Fruit fly (Drosophila melanogaster) whole organism, embryonic: Measurements from ENCODE around the gene CG13117.

Source experiments
- Abd-B ChIP-seq: fragments of 200-800 bp; sonication (Bioruptor generic); optimal IDR thresholded peaks from 2 replicates; lab custom pipeline; 2018; ENCODE audit warnings: missing biosample characterization, mild to moderate bottlenecking, missing genetic modification characterization, moderate library complexity
- Awh ChIP-seq: fragments of 200-800 bp; sonication (Bioruptor generic); IDR thresholded peaks from 2 replicates; pipeline ENCODE4, ENCODE4 v1.3.6; 2022; ENCODE audit warnings: missing biosample characterization, missing genetic modification characterization
- CG10209 ChIP-seq: fragments of 200-800 bp; sonication (Bioruptor generic); optimal IDR thresholded peaks from 3 replicates; lab custom pipeline; 2017; ENCODE audit warnings: missing biosample characterization, mild to moderate bottlenecking, missing genetic modification characterization, missing genetic modification reagents
- CG10543 ChIP-seq: fragments of 200-800 bp; sonication (Bioruptor generic); optimal IDR thresholded peaks from 3 replicates; lab custom pipeline; 2017; ENCODE audit warnings: missing biosample characterization, mild to moderate bottlenecking, missing genetic modification characterization, moderate library complexity
- CG10979 ChIP-seq: fragments of 200-800 bp; sonication (Bioruptor generic); optimal IDR thresholded peaks from 2 replicates; lab custom pipeline; 2018; ENCODE audit warnings: missing biosample characterization, mild to moderate bottlenecking, missing genetic modification characterization, moderate library complexity
- CG11085 ChIP-seq: fragments of 200-800 bp; sonication (Bioruptor generic); IDR thresholded peaks from 2 replicates; pipeline ENCODE4 v1.3.6; 2022; ENCODE audit warnings: missing biosample characterization, missing genetic modification characterization
- CG1233 ChIP-seq: fragments of 200-800 bp; sonication (Bioruptor generic); optimal IDR thresholded peaks from 4 replicates; lab custom pipeline; 2018; ENCODE audit warnings: missing biosample characterization, mild to moderate bottlenecking, missing genetic modification characterization
- CG12659 ChIP-seq: fragments of 200-800 bp; sonication (Bioruptor generic); optimal IDR thresholded peaks from 3 replicates; lab custom pipeline; 2017; ENCODE audit warnings: mild to moderate bottlenecking, missing biosample characterization, missing genetic modification reagents, missing genetic modification characterization
- CG12769 ChIP-seq: fragments of 200-800 bp; sonication (Bioruptor generic); optimal IDR thresholded peaks from 2 replicates; lab custom pipeline; 2019; ENCODE audit warnings: missing biosample characterization, mild to moderate bottlenecking, missing genetic modification characterization, moderate library complexity
- CG12942 ChIP-seq: fragments of 200-800 bp; sonication (Bioruptor generic); optimal IDR thresholded peaks from 3 replicates; lab custom pipeline; 2016; ENCODE audit warnings: missing biosample characterization, missing genetic modification characterization
- CG14050 ChIP-seq: fragments of 200-800 bp; sonication (Bioruptor generic); IDR thresholded peaks from 3 replicates; pipeline ENCODE4 v1.3.6; 2022; ENCODE audit warnings: missing biosample characterization, missing genetic modification characterization
- CG14860 ChIP-seq: fragments of 200-800 bp; sonication (Bioruptor generic); IDR thresholded peaks from 3 replicates; pipeline ENCODE4 v1.3.6; 2022; ENCODE audit warnings: missing biosample characterization, missing genetic modification characterization; ENCODE audit not compliant: partially characterized antibody
- CG15514 ChIP-seq: fragments of 200-800 bp; sonication (Bioruptor generic); optimal IDR thresholded peaks from 3 replicates; lab custom pipeline; 2017; ENCODE audit warnings: missing biosample characterization, missing genetic modification characterization, mild to moderate bottlenecking, moderate library complexity, missing genetic modification reagents
- CG32532 ChIP-seq: fragments of 200-800 bp; sonication (Bioruptor generic); IDR thresholded peaks from 2 replicates; pipeline ENCODE4 v1.3.6; 2022; ENCODE audit warnings: missing biosample characterization, missing genetic modification characterization
- CG33557 ChIP-seq: fragments of 200-800 bp; sonication (Bioruptor generic); optimal IDR thresholded peaks from 2 replicates; lab custom pipeline; 2019; ENCODE audit warnings: missing biosample characterization, mild to moderate bottlenecking, missing genetic modification characterization, moderate library complexity
- CG3995 ChIP-seq: fragments of 200-800 bp; sonication (Bioruptor generic); optimal IDR thresholded peaks from 3 replicates; lab custom pipeline; 2016; ENCODE audit warnings: missing biosample characterization, missing genetic modification characterization
- CG4707 ChIP-seq: fragments of 200-800 bp; sonication (Bioruptor generic); optimal IDR thresholded peaks from 2 replicates; lab custom pipeline; 2018; ENCODE audit warnings: missing biosample characterization, mild to moderate bottlenecking, missing genetic modification characterization, moderate library complexity
- CG5180 ChIP-seq: fragments of 200-800 bp; sonication (Bioruptor generic); optimal IDR thresholded peaks from 3 replicates; lab custom pipeline; 2017; ENCODE audit warnings: missing biosample characterization, missing genetic modification characterization, mild to moderate bottlenecking, moderate library complexity, missing genetic modification reagents
- CG6689 ChIP-seq: fragments of 200-800 bp; sonication (Bioruptor generic); IDR thresholded peaks from 2 replicates; pipeline ENCODE4 v1.3.6; 2022; ENCODE audit warnings: missing biosample characterization, missing genetic modification characterization
- CG7357 ChIP-seq: fragments of 200-800 bp; sonication (Bioruptor generic); IDR thresholded peaks from 3 replicates; pipeline ENCODE4 v1.3.6; 2022; ENCODE audit warnings: missing biosample characterization, missing genetic modification characterization
- CG8359 ChIP-seq: fragments of 200-800 bp; sonication (Bioruptor generic); optimal IDR thresholded peaks from 2 replicates; lab custom pipeline; 2017; ENCODE audit warnings: missing biosample characterization, mild to moderate bottlenecking, missing genetic modification characterization, borderline replicate concordance
- CG9215 ChIP-seq: fragments of 200-800 bp; sonication (Bioruptor generic); IDR thresholded peaks from 2 replicates; pipeline ENCODE4 v1.3.6; 2022; ENCODE audit warnings: missing biosample characterization, missing genetic modification characterization
- D ChIP-seq, 2 experiments: fragments of 200-800 bp in 1 of 2; fragments of >200 bp in 1 of 2; sonication (Bioruptor generic) in 1 of 2; optimal IDR thresholded peaks; 2 replicates in 1 of 2; 3 replicates in 1 of 2; lab custom pipeline; 2017; ENCODE audit warnings: mild to moderate bottlenecking in 1 of 2, missing biosample characterization in 1 of 2, missing genetic modification characterization in 1 of 2, missing genetic modification reagents in 1 of 2
- D19A ChIP-seq: fragments of 200-800 bp; optimal IDR thresholded peaks from 3 replicates; lab custom pipeline; 2019; ENCODE audit warnings: missing biosample characterization, mild to moderate bottlenecking, missing genetic modification characterization, moderate library complexity
- Dip2 ChIP-seq: fragments of 200-800 bp; sonication (Bioruptor generic); IDR thresholded peaks from 2 replicates; pipeline ENCODE4 v1.3.6; 2022; ENCODE audit warnings: missing biosample characterization, missing genetic modification characterization
- Drgx ChIP-seq: fragments of 200-800 bp; sonication (Bioruptor generic); IDR thresholded peaks from 2 replicates; pipeline ENCODE4 v1.3.6; 2022; ENCODE audit warnings: missing biosample characterization, missing genetic modification characterization
- ERR ChIP-seq: fragments of 200-800 bp; sonication (Bioruptor generic); optimal IDR thresholded peaks from 2 replicates; lab custom pipeline; 2016; ENCODE audit warnings: missing biosample characterization, missing genetic modification characterization
- H2.0 ChIP-seq: fragments of 200-800 bp; sonication (Bioruptor generic); IDR thresholded peaks from 2 replicates; pipeline ENCODE4 v1.3.6; 2022; ENCODE audit warnings: missing biosample characterization, missing genetic modification characterization
- Jarid2 ChIP-seq: fragments of 200-800 bp; sonication (Bioruptor generic); optimal IDR thresholded peaks from 3 replicates; lab custom pipeline; 2017; ENCODE audit warnings: mild to moderate bottlenecking, missing biosample characterization, missing genetic modification reagents, missing genetic modification characterization
- Lhr ChIP-seq: fragments of 200-800 bp; sonication (Bioruptor generic); optimal IDR thresholded peaks from 3 replicates; lab custom pipeline; 2017; ENCODE audit warnings: mild to moderate bottlenecking, missing biosample characterization, missing genetic modification reagents, missing genetic modification characterization
- ap ChIP-seq: fragments of 200-800 bp; sonication (Bioruptor generic); IDR thresholded peaks from 2 replicates; pipeline ENCODE4 v1.3.6; 2022; ENCODE audit warnings: missing biosample characterization, missing genetic modification characterization
- cad ChIP-seq: fragments of >200 bp; optimal IDR thresholded peaks from 2 replicates; lab custom pipeline; 2017; ENCODE audit warnings: missing biosample characterization, missing genetic modification characterization
- chn ChIP-seq: fragments of 200-800 bp; sonication (Bioruptor generic); optimal IDR thresholded peaks from 2 replicates; lab custom pipeline; 2016; ENCODE audit warnings: missing biosample characterization, missing genetic modification characterization
- esg ChIP-seq: fragments of 200-800 bp; sonication (Bioruptor generic); conservative IDR thresholded peaks from 2 replicates; pipeline ENCODE4 v1.3.6; 2022; ENCODE audit warnings: missing biosample characterization, missing genetic modification characterization
- gcm ChIP-seq: fragments of 200-800 bp; sonication (Bioruptor generic); optimal IDR thresholded peaks from 2 replicates; lab custom pipeline; 2019; ENCODE audit warnings: missing biosample characterization, mild to moderate bottlenecking, missing genetic modification characterization, moderate library complexity
- insv ChIP-seq, 2 experiments: fragments of 200-800 bp; sonication (Bioruptor generic); optimal IDR thresholded peaks; 3 replicates each; lab custom pipeline; 2016 to 2018; ENCODE audit warnings: missing biosample characterization in 2 of 2, missing genetic modification characterization in 2 of 2
- luna ChIP-seq: fragments of 200-800 bp; sonication (Bioruptor generic); optimal IDR thresholded peaks from 2 replicates; lab custom pipeline; 2016; ENCODE audit warnings: missing biosample characterization, missing genetic modification characterization
- nerfin-1 ChIP-seq: fragments of 200-800 bp; sonication (Bioruptor generic); optimal IDR thresholded peaks from 3 replicates; lab custom pipeline; 2019; ENCODE audit warnings: missing biosample characterization, mild to moderate bottlenecking, missing genetic modification characterization, moderate library complexity
- odd ChIP-seq: fragments of 200-800 bp; sonication (Bioruptor generic); optimal IDR thresholded peaks from 2 replicates; lab custom pipeline; 2017; ENCODE audit warnings: missing biosample characterization, mild to moderate bottlenecking, missing genetic modification characterization
- pita ChIP-seq: fragments of 200-800 bp; sonication (Bioruptor generic); optimal IDR thresholded peaks from 2 replicates; lab custom pipeline; 2017; ENCODE audit warnings: missing biosample characterization, mild to moderate bottlenecking, missing genetic modification characterization
- pum ChIP-seq: fragments of 200-800 bp; sonication (Bioruptor generic); optimal IDR thresholded peaks from 2 replicates; lab custom pipeline; 2016; ENCODE audit warnings: missing biosample characterization, missing genetic modification characterization
- row ChIP-seq: fragments of 200-800 bp; sonication (Bioruptor generic); IDR thresholded peaks from 3 replicates; pipeline ENCODE4 v1.3.6; 2022; ENCODE audit warnings: missing biosample characterization, missing genetic modification characterization
- salm ChIP-seq: fragments of 200-800 bp; sonication (Bioruptor generic); optimal IDR thresholded peaks from 2 replicates; lab custom pipeline; 2018; ENCODE audit warnings: missing biosample characterization, mild to moderate bottlenecking, missing genetic modification characterization
- seq ChIP-seq: fragments of 200-800 bp; sonication (Bioruptor generic); IDR thresholded peaks from 2 replicates; pipeline ENCODE4 v1.3.6; 2022; ENCODE audit warnings: missing biosample characterization, missing genetic modification characterization
- sna ChIP-seq: fragments of 200-800 bp; sonication (Bioruptor generic); IDR thresholded peaks from 2 replicates; pipeline ENCODE4 v1.3.6; 2022; ENCODE audit warnings: missing biosample characterization, missing genetic modification characterization; ENCODE audit not compliant: partially characterized antibody
- ttk ChIP-seq: fragments of 200-800 bp; sonication (Bioruptor generic); IDR thresholded peaks from 2 replicates; pipeline ENCODE4 v2.1.2; 2022; ENCODE audit warnings: missing biosample characterization, missing genetic modification characterization
- tup ChIP-seq: fragments of 200-800 bp; sonication (Bioruptor generic); optimal IDR thresholded peaks from 2 replicates; lab custom pipeline; 2016; ENCODE audit warnings: missing biosample characterization, mild to moderate bottlenecking, missing genetic modification characterization, moderate library complexity
- twi ChIP-seq: fragments of 200-800 bp; optimal IDR thresholded peaks from 2 replicates; lab custom pipeline; 2019; ENCODE audit warnings: missing biosample characterization, mild to moderate bottlenecking, missing genetic modification characterization, moderate library complexity
- vfl ChIP-seq: fragments of 200-800 bp; sonication (Bioruptor generic); optimal IDR thresholded peaks from 2 replicates; lab custom pipeline; 2016; ENCODE audit warnings: missing biosample characterization, missing genetic modification characterization
- wor ChIP-seq: fragments of 200-800 bp; sonication (Bioruptor generic); IDR thresholded peaks from 2 replicates; pipeline ENCODE4 v1.3.6; 2022; ENCODE audit warnings: missing biosample characterization, missing genetic modification characterization

The CG13117 gene

dm6 chr2L:9758856-9759255, 22.4 kb downstream of the CG13117 start (continued):
- TF ChIP-seq CG32532 (peak; percentile 80), CG33557 (GFP tag; lab: Kevin White, UChicago) (no peak), CG8359 (GFP tag; lab: Kevin White, UChicago) (no peak), tup (no peak), Abd-B (peak; percentile 64), Awh (0 out of 2 replicates have a peak, but pooled peaks have one; percentile 12), Jarid2 (no peak), twi (peak; percentile 22), vfl (GFP tag; lab: Kevin White, UChicago) (peak; percentile 26), gcm (GFP tag; lab: Kevin White, UChicago) (no peak), insv (GFP tag; optimal IDR thresholded peaks at IDR 0.05; lab: Kevin White, UChicago) (no peak), seq (GFP tag; lab: Robert Waterston, UW) (peak; percentile 15; the same call in 1 of the 2 replicates), pita (no peak), CG10209 (GFP tag; lab: Kevin White, UChicago) (peak; percentile 35), H2.0 (GFP tag; lab: Robert Waterston, UW) (peak; percentile 48; the same call in 1 of the 2 replicates), CG9215 (GFP tag; lab: Robert Waterston, UW) (peak; percentile 57; the same call in 1 of the 2 replicates), salm (tag; lab: Kevin White, UChicago) (no peak), CG15514 (GFP tag; lab: Kevin White, UChicago) (peak; percentile 97), CG12769 (tag; lab: Kevin White, UChicago) (no peak), CG3995 (no peak), CG7357 (GFP tag; lab: Robert Waterston, UW) (no peak), CG10543 (peak; percentile 16), luna (GFP tag; lab: Kevin White, UChicago) (peak; percentile 40), D19A (peak; percentile 38), D (optimal IDR thresholded peaks at IDR 0.05; lab: Kevin White, UChicago) (no peak), D (GFP tag; optimal IDR thresholded peaks at IDR 0.05; lab: Kevin White, UChicago) (no peak), Drgx (peak; percentile 46), CG4707 (GFP tag; lab: Kevin White, UChicago) (no peak), ap (GFP tag; lab: Robert Waterston, UW) (no peak), CG12942 (GFP tag; lab: Kevin White, UChicago) (peak; percentile 18), nerfin-1 (tag; lab: Kevin White, UChicago) (peak; percentile 24), odd (GFP tag; lab: Kevin White, UChicago) (no peak), CG12659 (GFP tag; lab: Kevin White, UChicago) (peak; percentile 51), CG1233 (GFP tag; lab: Kevin White, UChicago) (peak; percentile 50), CG14050 (GFP tag; lab: Robert Waterston, UW) (peak; percentile 16; the same call in 1 of the 3 replicates), CG11085 (peak; percentile 77), wor (GFP tag; lab: Robert Waterston, UW) (no peak), pum (GFP tag; lab: Kevin White, UChicago) (peak; percentile 18), chn (GFP tag; lab: Kevin White, UChicago) (peak; percentile 65), Lhr (GFP tag; lab: Kevin White, UChicago) (peak; percentile 0), cad (GFP tag; lab: Kevin White, UChicago) (no peak), ttk (GFP tag; lab: Robert Waterston, UW) (peak; percentile 64), CG6689 (GFP tag; lab: Robert Waterston, UW) (peak; percentile 32; the same call in 1 of the 2 replicates), CG14860 (GFP tag; lab: Robert Waterston, UW) (peak; percentile 89), sna (GFP tag; lab: Robert Waterston, UW) (peak; percentile 87), Dip2 (GFP tag; lab: Robert Waterston, UW) (no peak), row (GFP tag; lab: Robert Waterston, UW) (peak; percentile 96), ERR (peak; percentile 13), esg (peak; percentile 47; the same call in 1 of the 2 replicates), CG10979 (tag; lab: Kevin White, UChicago) (peak; percentile 39), CG5180 (peak; percentile 70)
